Worm (Caenorhabditis elegans): ENCODE measurements around the gene srd-45.

The srd-45 gene

ce11 chrX:12347822-12348221, 19.0 kb downstream of the srd-45 start (continued):
- TF ChIP-seq egl-27 (tag; optimal IDR thresholded peaks at IDR 0.05) = peak; percentile 19
- no peak for TF ChIP-seq mab-5 (tag; optimal IDR thresholded peaks at IDR 0.05)
- no peak for TF ChIP-seq nhr-6 (tag; optimal IDR thresholded peaks at IDR 0.05)

- TF ChIP-seq F13H6.1 (tag; optimal IDR thresholded peaks at IDR 0.05) = no peak
- no peak for TF ChIP-seq gmeb-1 (tag; optimal IDR thresholded peaks at IDR 0.05)
- TF ChIP-seq peb-1 (tag; optimal IDR thresholded peaks at IDR 0.05) = no peak
- TF ChIP-seq mdl-1 (tag; optimal IDR thresholded peaks at IDR 0.05) = no peak
- no peak for TF ChIP-seq blmp-1 (tag; optimal IDR thresholded peaks at IDR 0.05; ENCODE audit: insufficient read depth)
- TF ChIP-seq lin-11 (tag; optimal IDR thresholded peaks at IDR 0.05) = no peak
- no peak for TF ChIP-seq nhr-237 (tag; optimal IDR thresholded peaks at IDR 0.05)
- TF ChIP-seq mbf-1 (tag; optimal IDR thresholded peaks at IDR 0.05) = no peak
- TF ChIP-seq ceh-16 (tag; optimal IDR thresholded peaks at IDR 0.05) = no peak
- TF ChIP-seq alr-1 (tag; optimal IDR thresholded peaks at IDR 0.05) = no peak
- TF ChIP-seq ceh-82 (tag; optimal IDR thresholded peaks at IDR 0.05) = no peak
- no peak for TF ChIP-seq ztf-11 (tag; optimal IDR thresholded peaks at IDR 0.05)
- TF ChIP-seq sem-4 (tag; optimal IDR thresholded peaks at IDR 0.05) = no peak
- no peak for TF ChIP-seq skn-1 (tag; optimal IDR thresholded peaks at IDR 0.05)
- no peak for TF ChIP-seq ztf-4 (tag; optimal IDR thresholded peaks at IDR 0.05)
- TF ChIP-seq ZK546.5 (tag; optimal IDR thresholded peaks at IDR 0.05) = no peak
- no peak for TF ChIP-seq unc-39 (tag; optimal IDR thresholded peaks at IDR 0.05)
- no peak for TF ChIP-seq unc-62 (GFP tag; optimal IDR thresholded peaks at IDR 0.05)
- no peak for TF ChIP-seq nhr-77 (tag; optimal IDR thresholded peaks at IDR 0.05)
Observed at ce11 chrX:12348329-12348728, 19.6 kb downstream of the srd-45 start, which contains the start of gene F42F12.14. Gene F42F12.14 (plus strand): TSS chrX:12348629.

DNA sequence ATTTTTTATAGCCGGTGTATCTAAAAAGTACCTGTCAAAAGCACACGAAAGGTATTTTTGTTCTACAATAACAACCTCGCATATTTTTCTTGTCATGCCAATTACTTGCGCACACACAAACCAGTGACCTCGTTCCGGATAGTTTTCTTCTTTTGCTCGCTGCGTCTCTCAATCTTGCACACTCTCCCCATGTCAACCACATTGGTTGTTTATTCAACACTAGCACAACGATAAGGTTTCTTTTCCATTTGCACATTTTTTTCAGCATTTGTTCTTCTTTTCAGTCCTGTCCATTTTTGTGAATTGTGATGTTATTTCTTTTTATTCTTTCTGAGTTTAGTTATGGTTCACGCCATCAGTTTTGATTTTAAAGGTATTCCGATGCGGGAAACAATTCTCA, 21.4 kb downstream of the srd-45 start, which contains the start of gene F42F12.3:
F42F12.3 (plus strand) TSS at position 372 of the 400 bp plus-strand sequence.
- TF ChIP-seq ztf-1 (GFP tag; conservative IDR thresholded peaks at IDR 0.05) (no peak), fos-1 (tag; optimal IDR thresholded peaks at IDR 0.05) (peak; percentile 3)

ce11 chrX:12352872-12353271, 24.1 kb downstream of the srd-45 start, which contains the start of gene F42F12.4:
Gene F42F12.4 (minus strand): TSS chrX:12352947.
- TF ChIP-seq snpc-4 (tag; optimal IDR thresholded peaks at IDR 0.05) (no peak), fos-1 (tag; optimal IDR thresholded peaks at IDR 0.05) (peak; percentile 11), ama-1 (optimal IDR thresholded peaks at IDR 0.05) (no peak), mab-5 (tag; optimal IDR thresholded peaks at IDR 0.05) (no peak), alr-1 (tag; optimal IDR thresholded peaks at IDR 0.05) (no peak)

DNA sequence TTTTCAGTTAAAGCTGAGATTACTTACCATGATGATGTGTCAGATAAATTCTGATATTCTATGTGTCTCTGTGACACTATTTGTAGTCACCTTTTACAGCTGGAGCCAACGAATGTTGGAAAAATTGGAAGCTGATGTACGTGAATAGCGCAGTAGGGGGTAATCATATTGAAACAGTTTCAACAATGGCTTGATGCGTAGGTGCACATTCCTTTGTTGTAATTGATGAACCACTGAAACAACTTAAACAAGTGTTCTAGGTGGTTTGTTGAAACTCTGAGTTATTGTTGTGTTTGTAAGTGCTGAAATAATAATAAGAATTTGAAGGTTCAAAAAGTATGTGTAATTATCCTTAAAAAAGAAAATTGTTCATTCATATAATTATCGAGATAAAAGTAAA, 27.8 kb downstream of the srd-45 start, which contains the start of gene nspc-12:
nspc-12 (minus strand) TSS at position 101 of the 400 bp plus-strand sequence.
- TF ChIP-seq nhr-11 (tag; optimal IDR thresholded peaks at IDR 0.05) = no peak

DNA sequence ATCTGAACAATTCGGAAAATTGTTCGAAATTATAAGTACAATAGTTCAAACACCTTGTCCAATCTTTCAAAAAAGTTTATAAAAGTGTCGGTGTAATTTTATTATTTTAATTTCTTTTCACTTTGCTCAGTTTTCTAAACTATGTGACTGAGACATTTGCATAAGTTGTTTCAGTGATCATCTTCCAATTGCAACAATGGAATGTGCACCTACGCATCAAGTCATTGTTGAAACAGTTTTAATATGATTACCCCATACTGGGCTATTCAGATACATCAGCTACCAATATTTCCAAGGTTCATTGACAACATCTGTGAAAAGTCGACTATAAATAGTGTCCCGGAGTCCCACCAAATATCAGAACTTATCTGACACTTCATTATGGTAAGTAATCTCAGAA, 28.4 kb downstream of the srd-45 start, which contains the start of gene nspc-13:
nspc-13 (plus strand) TSS at position 301 of the 400 bp plus-strand sequence.
- TF ChIP-seq aly-2 (tag; optimal IDR thresholded peaks at IDR 0.05) (no peak), nhr-237 (tag; optimal IDR thresholded peaks at IDR 0.05) (no peak), crh-2 (tag; optimal IDR thresholded peaks at IDR 0.05) (no peak), unc-39 (tag; optimal IDR thresholded peaks at IDR 0.05) (no peak), F13H6.1 (tag; optimal IDR thresholded peaks at IDR 0.05) (no peak), ceh-16 (tag; optimal IDR thresholded peaks at IDR 0.05) (no peak), nhr-21 (tag; optimal IDR thresholded peaks at IDR 0.05) (no peak), ama-1 (optimal IDR thresholded peaks at IDR 0.05) (no peak)

ce11 chrX:12358957-12359356, 30.2 kb downstream of the srd-45 start, which contains the start of gene nspc-14:
Gene nspc-14 (minus strand): TSS chrX:12359057.
- TF ChIP-seq dmd-4 (tag; optimal IDR thresholded peaks at IDR 0.05) (no peak), nhr-237 (tag; optimal IDR thresholded peaks at IDR 0.05) (no peak), fos-1 (tag; optimal IDR thresholded peaks at IDR 0.05) (no peak), sma-3 (GFP tag; optimal IDR thresholded peaks at IDR 0.05) (no peak), elt-1 (tag; optimal IDR thresholded peaks at IDR 0.05) (no peak), nhr-6 (tag; optimal IDR thresholded peaks at IDR 0.05) (no peak), ceh-82 (tag; optimal IDR thresholded peaks at IDR 0.05) (no peak), nhr-23 (tag; optimal IDR thresholded peaks at IDR 0.05) (no peak), nhr-11 (tag; optimal IDR thresholded peaks at IDR 0.05) (no peak), ama-1 (optimal IDR thresholded peaks at IDR 0.05) (no peak), lin-13 (GFP tag; optimal IDR thresholded peaks at IDR 0.05) (no peak), ztf-11 (tag; optimal IDR thresholded peaks at IDR 0.05) (no peak), mdl-1 (tag; optimal IDR thresholded peaks at IDR 0.05) (no peak), gmeb-1 (tag; optimal IDR thresholded peaks at IDR 0.05) (no peak), zag-1 (tag; optimal IDR thresholded peaks at IDR 0.05) (no peak), C34F6.9 (tag; optimal IDR thresholded peaks at IDR 0.05) (no peak), ceh-16 (tag; optimal IDR thresholded peaks at IDR 0.05) (no peak), ZK546.5 (tag; optimal IDR thresholded peaks at IDR 0.05) (no peak), snpc-4 (tag; optimal IDR thresholded peaks at IDR 0.05) (no peak)
